Fruit fly (Drosophila melanogaster): Measurements from ENCODE around the gene skl.

The skl gene

dm6 chr3L:18460987-18461403, 21.3 kb upstream of the skl start, which contains the start of gene CG32196 (continued):
- TF ChIP-seq z (GFP tag; IDR thresholded peaks at IDR 0.05) (no peak), BEAF-32 (GFP tag; optimal IDR thresholded peaks at IDR 0.05) (peak; percentile 41), CG4854 (GFP tag; optimal IDR thresholded peaks at IDR 0.05) (no peak), CG4617 (GFP tag; optimal IDR thresholded peaks at IDR 0.05; ENCODE audit: borderline replicate concordance) (peak; percentile 25), wek (GFP tag; optimal IDR thresholded peaks at IDR 0.05) (peak; percentile 51), lola (GFP tag; optimal IDR thresholded peaks at IDR 0.05) (peak in 1 of 3 experiments; percentile 89), CG17328 (GFP tag; IDR thresholded peaks at IDR 0.05) (peak; percentile 81), Poxn (GFP tag; IDR thresholded peaks at IDR 0.05) (peak; percentile 49; the same call in 1 of the 2 replicates), ab (GFP tag; optimal IDR thresholded peaks at IDR 0.05) (no peak), Dip3 (GFP tag; optimal IDR thresholded peaks at IDR 0.05) (no peak), otp (GFP tag; IDR thresholded peaks at IDR 0.05) (no peak), Mrtf (GFP tag; IDR thresholded peaks at IDR 0.05) (peak; percentile 49; the same call in 1 of the 3 replicates), Mes4 (GFP tag; optimal IDR thresholded peaks at IDR 0.05) (no peak), CG2199 (GFP tag; IDR thresholded peaks at IDR 0.05) (peak; percentile 83; the same call in 2 of the 3 replicates), knrl (GFP tag; IDR thresholded peaks at IDR 0.05; ENCODE audit: partially characterized antibody) (no peak), CG32772 (GFP tag; IDR thresholded peaks at IDR 0.05) (peak; percentile 74), corto (GFP tag; optimal IDR thresholded peaks at IDR 0.05) (no peak), Bteb2 (GFP tag; optimal IDR thresholded peaks at IDR 0.05) (peak; percentile 4), tup (GFP tag; optimal IDR thresholded peaks at IDR 0.05) (no peak), crp (GFP tag; optimal IDR thresholded peaks at IDR 0.05) (no peak), danr (GFP tag; IDR thresholded peaks at IDR 0.05) (peak; percentile 46), p53 (GFP tag; optimal IDR thresholded peaks at IDR 0.05) (no peak), CG3407 (GFP tag; optimal IDR thresholded peaks at IDR 0.05) (peak; percentile 73), slbo (GFP tag; IDR thresholded peaks at IDR 0.05) (peak; percentile 92), al (GFP tag; IDR thresholded peaks at IDR 0.05) (peak; percentile 81), Bdp1 (GFP tag; optimal IDR thresholded peaks at IDR 0.05) (no peak), her (GFP tag; optimal IDR thresholded peaks at IDR 0.05) (no peak), ase (GFP tag; IDR thresholded peaks at IDR 0.05) (peak; percentile 83), fd3F (GFP tag; optimal IDR thresholded peaks at IDR 0.05) (peak; percentile 85), pfk (GFP tag; optimal IDR thresholded peaks at IDR 0.05) (no peak), CG9609 (GFP tag; optimal IDR thresholded peaks at IDR 0.05) (no peak), inv (GFP tag; IDR thresholded peaks at IDR 0.05; ENCODE audit: partially characterized antibody) (no peak), pzg (GFP tag; optimal IDR thresholded peaks at IDR 0.05) (peak; percentile 9), CG7372 (GFP tag; IDR thresholded peaks at IDR 0.05) (peak; percentile 88), CG14860 (GFP tag; IDR thresholded peaks at IDR 0.05; ENCODE audit: partially characterized antibody) (no peak), CG10321 (GFP tag; IDR thresholded peaks at IDR 0.05) (peak; percentile 22; the same call in 1 of the 2 replicates), Sin3A (optimal IDR thresholded peaks at IDR 0.05) (no peak), kni (GFP tag; optimal IDR thresholded peaks at IDR 0.05) (peak; percentile 41), rib (GFP tag; IDR thresholded peaks at IDR 0.05) (no peak; the same call in 1 of the 2 replicates), sug (tag; optimal IDR thresholded peaks at IDR 0.05) (peak; percentile 81), CG4707 (GFP tag; optimal IDR thresholded peaks at IDR 0.05) (peak; percentile 29), CG17568 (GFP tag; optimal IDR thresholded peaks at IDR 0.05) (peak; percentile 77), hth (optimal IDR thresholded peaks at IDR 0.05) (no peak), CG10979 (tag; optimal IDR thresholded peaks at IDR 0.05) (peak; percentile 89), CG12155 (GFP tag; optimal IDR thresholded peaks at IDR 0.05) (peak; percentile 70), CG13424 (tag; optimal IDR thresholded peaks at IDR 0.05) (peak; percentile 91), mld (GFP tag; IDR thresholded peaks at IDR 0.05; ENCODE audit: partially characterized antibody) (no peak), sqz (GFP tag; optimal IDR thresholded peaks at IDR 0.05) (peak; percentile 68), Ssrp (tag; optimal IDR thresholded peaks at IDR 0.05) (peak; percentile 91), row (GFP tag; IDR thresholded peaks at IDR 0.05) (peak; percentile 84), dm (GFP tag; optimal IDR thresholded peaks at IDR 0.05) (no peak)

Data from whole organism, embryonic.